Fruit fly (Drosophila melanogaster): ENCODE measurements around the gene CG17544.

DNA sequence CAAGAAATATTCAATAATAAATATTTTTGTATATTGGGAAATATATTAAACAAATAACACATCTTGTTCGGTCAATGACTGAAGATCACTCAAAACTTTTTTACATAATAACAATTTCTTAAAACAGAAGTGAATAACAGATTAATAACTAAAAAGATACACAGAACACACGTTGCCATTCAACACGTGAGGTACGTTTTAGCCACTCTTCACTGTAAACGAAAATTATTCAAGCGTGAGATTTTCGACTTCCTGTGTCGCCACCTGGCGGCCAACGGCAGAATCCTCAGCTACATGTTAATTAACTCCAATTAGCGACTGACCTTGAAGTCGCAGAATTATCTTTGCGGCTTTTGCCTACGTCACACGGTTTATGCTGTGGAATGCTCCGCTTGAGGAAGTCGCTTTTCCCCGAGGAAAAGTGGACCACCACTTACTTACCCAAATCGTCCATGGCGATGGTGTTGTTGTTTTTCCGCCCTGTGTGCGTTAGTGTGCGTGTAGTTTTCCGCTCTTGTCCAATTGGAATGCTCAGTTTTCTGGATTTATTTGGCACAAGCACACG, 27.6 kb upstream of the CG17544 start:
- TF ChIP-seq psq (optimal IDR thresholded peaks at IDR 0.05) = no peak
- no peak for TF ChIP-seq EcR (GFP tag; optimal IDR thresholded peaks at IDR 0.05)

Data from whole organism.